Fruit fly (Drosophila melanogaster) whole organism, embryonic: ENCODE results near the gene CG10089.

Experiments used
- Abd-B ChIP-seq: fragments of 200-800 bp; sonication (Bioruptor generic); optimal IDR thresholded peaks from 2 replicates; lab custom pipeline; 2018; ENCODE audit warnings: missing biosample characterization, mild to moderate bottlenecking, missing genetic modification characterization, moderate library complexity
- Aef1 ChIP-seq: fragments of 200-800 bp; sonication (Bioruptor generic); IDR thresholded peaks from 3 replicates; pipeline ENCODE4 v1.3.6; 2022; ENCODE audit warnings: missing biosample characterization, missing genetic modification characterization
- Bgb ChIP-seq: fragments of 200-800 bp; sonication (Bioruptor generic); IDR thresholded peaks from 2 replicates; pipeline ENCODE4 v1.3.6; 2022; ENCODE audit warnings: missing biosample characterization, missing genetic modification characterization; ENCODE audit not compliant: partially characterized antibody
- BtbVII ChIP-seq: fragments of 200-800 bp; sonication (Bioruptor generic); optimal IDR thresholded peaks from 3 replicates; lab custom pipeline; 2017; ENCODE audit warnings: missing biosample characterization, mild to moderate bottlenecking, missing genetic modification characterization
- CG10959 ChIP-seq: fragments of 200-800 bp; sonication (Bioruptor generic); IDR thresholded peaks from 2 replicates; pipeline ENCODE4 v1.3.6; 2022; ENCODE audit warnings: missing biosample characterization, missing genetic modification characterization
- CG11723 ChIP-seq: fragments of 200-800 bp; sonication (Bioruptor generic); optimal IDR thresholded peaks from 2 replicates; lab custom pipeline; 2017; ENCODE audit warnings: missing biosample characterization, mild to moderate bottlenecking, missing genetic modification characterization
- CG12155 ChIP-seq: fragments of 200-800 bp; sonication (Bioruptor generic); optimal IDR thresholded peaks from 3 replicates; lab custom pipeline; 2016; ENCODE audit warnings: missing biosample characterization, missing genetic modification characterization
- CG1233 ChIP-seq: fragments of 200-800 bp; sonication (Bioruptor generic); optimal IDR thresholded peaks from 4 replicates; lab custom pipeline; 2018; ENCODE audit warnings: missing biosample characterization, mild to moderate bottlenecking, missing genetic modification characterization
- CG14050 ChIP-seq: fragments of 200-800 bp; sonication (Bioruptor generic); IDR thresholded peaks from 3 replicates; pipeline ENCODE4 v1.3.6; 2022; ENCODE audit warnings: missing biosample characterization, missing genetic modification characterization
- CG1603 ChIP-seq: fragments of 200-800 bp; sonication (Bioruptor generic); optimal IDR thresholded peaks from 2 replicates; lab custom pipeline; 2019; ENCODE audit warnings: missing biosample characterization, mild to moderate bottlenecking, missing genetic modification characterization, moderate library complexity
- CG2199 ChIP-seq: fragments of 200-800 bp; sonication (Bioruptor generic); IDR thresholded peaks from 3 replicates; pipeline ENCODE4 v1.3.6; 2022; ENCODE audit warnings: missing biosample characterization, missing genetic modification characterization
- CG31441 ChIP-seq: fragments of 200-800 bp; sonication (Bioruptor generic); IDR thresholded peaks from 2 replicates; pipeline ENCODE4 v1.3.6; 2022; ENCODE audit warnings: missing biosample characterization, missing genetic modification characterization
- CG3995 ChIP-seq: fragments of 200-800 bp; sonication (Bioruptor generic); optimal IDR thresholded peaks from 3 replicates; lab custom pipeline; 2016; ENCODE audit warnings: missing biosample characterization, missing genetic modification characterization
- CG6854 ChIP-seq: fragments of 200-800 bp; sonication (Bioruptor generic); optimal IDR thresholded peaks from 3 replicates; lab custom pipeline; 2017; ENCODE audit warnings: missing biosample characterization, mild to moderate bottlenecking, missing genetic modification characterization
- CG9797 ChIP-seq: fragments of 200-800 bp; sonication (Bioruptor generic); optimal IDR thresholded peaks from 3 replicates; lab custom pipeline; 2018; ENCODE audit warnings: missing biosample characterization, mild to moderate bottlenecking, missing genetic modification characterization
- Drgx ChIP-seq: fragments of 200-800 bp; sonication (Bioruptor generic); IDR thresholded peaks from 2 replicates; pipeline ENCODE4 v1.3.6; 2022; ENCODE audit warnings: missing biosample characterization, missing genetic modification characterization
- E2f1 ChIP-seq: fragments of 200-800 bp; sonication (Bioruptor generic); IDR thresholded peaks from 2 replicates; pipeline ENCODE4 v1.3.6; 2022; ENCODE audit warnings: missing biosample characterization, missing genetic modification characterization
- Fer1 ChIP-seq: fragments of 200-800 bp; sonication (Bioruptor generic); optimal IDR thresholded peaks from 2 replicates; lab custom pipeline; 2017; ENCODE audit warnings: missing biosample characterization, mild to moderate bottlenecking, missing genetic modification characterization
- GATAe ChIP-seq: fragments of 200-800 bp; sonication (Bioruptor generic); conservative IDR thresholded peaks from 2 replicates; pipeline ENCODE4 v1.3.6; 2022; ENCODE audit warnings: missing biosample characterization, missing genetic modification characterization
- Lpt ChIP-seq: fragments of >200 bp; optimal IDR thresholded peaks from 2 replicates; lab custom pipeline; 2018; ENCODE audit warnings: missing biosample characterization, missing genetic modification characterization
- NFAT ChIP-seq: fragments of 200-800 bp; sonication (Bioruptor generic); IDR thresholded peaks from 2 replicates; pipeline ENCODE4 v1.3.6; 2022; ENCODE audit warnings: missing biosample characterization, missing genetic modification characterization
- Nf-YB ChIP-seq: fragments of 200-800 bp; sonication (Bioruptor generic); optimal IDR thresholded peaks from 3 replicates; lab custom pipeline; 2019; ENCODE audit warnings: missing biosample characterization, mild to moderate bottlenecking, missing genetic modification characterization, moderate library complexity
- NfI ChIP-seq: fragments of 200-800 bp; sonication (Bioruptor generic); optimal IDR thresholded peaks from 3 replicates; lab custom pipeline; 2018; ENCODE audit warnings: missing biosample characterization, mild to moderate bottlenecking, missing genetic modification characterization, moderate library complexity
- Ssrp ChIP-seq: fragments of 200-800 bp; sonication (Bioruptor generic); optimal IDR thresholded peaks from 2 replicates; lab custom pipeline; 2018; ENCODE audit warnings: missing biosample characterization, mild to moderate bottlenecking, missing genetic modification characterization, moderate library complexity
- Usf ChIP-seq: fragments of 200-800 bp; sonication (Bioruptor generic); optimal IDR thresholded peaks from 2 replicates; lab custom pipeline; 2017; ENCODE audit warnings: missing genotype, missing biosample characterization, missing genetic modification characterization
- Xrp1 ChIP-seq: fragments of 200-800 bp; sonication (Bioruptor generic); IDR thresholded peaks from 2 replicates; pipeline ENCODE4 v1.3.6; 2022; ENCODE audit warnings: missing biosample characterization, missing genetic modification characterization
- ara ChIP-seq: fragments of 200-800 bp; sonication (Bioruptor generic); IDR thresholded peaks from 2 replicates; pipeline ENCODE4 v1.3.6; 2022; ENCODE audit warnings: missing biosample characterization, missing genetic modification characterization
- ash1 ChIP-seq: fragments of 200-800 bp; sonication (Bioruptor generic); optimal IDR thresholded peaks from 2 replicates; lab custom pipeline; 2018; ENCODE audit warnings: missing biosample characterization, mild to moderate bottlenecking, missing genetic modification characterization
- cas ChIP-seq: fragments of 200-800 bp; sonication (Bioruptor generic); IDR thresholded peaks from 2 replicates; pipeline ENCODE4 v1.3.6; 2022; ENCODE audit warnings: missing biosample characterization, missing genetic modification characterization
- crol ChIP-seq: fragments of 200-800 bp; sonication (Bioruptor generic); IDR thresholded peaks from 2 replicates; pipeline ENCODE4 v1.3.6; 2022; ENCODE audit warnings: missing biosample characterization, missing genetic modification characterization
- dati ChIP-seq: fragments of 200-800 bp; sonication (Bioruptor generic); IDR thresholded peaks from 2 replicates; pipeline ENCODE4 v1.3.6; 2022; ENCODE audit warnings: missing biosample characterization, missing genetic modification characterization
- ems ChIP-seq: fragments of 200-800 bp; sonication (Bioruptor generic); optimal IDR thresholded peaks from 3 replicates; lab custom pipeline; 2016; ENCODE audit warnings: missing biosample characterization, missing genetic modification characterization
- esg ChIP-seq: fragments of 200-800 bp; sonication (Bioruptor generic); conservative IDR thresholded peaks from 2 replicates; pipeline ENCODE4 v1.3.6; 2022; ENCODE audit warnings: missing biosample characterization, missing genetic modification characterization
- eve ChIP-seq, 2 experiments: fragments of >200 bp; optimal IDR thresholded peaks; 2 replicates each; lab custom pipeline; 2017; ENCODE audit warnings: missing biosample characterization in 2 of 2, missing genetic modification characterization in 2 of 2
- gro ChIP-seq: fragments of 200-800 bp; sonication (Bioruptor generic); optimal IDR thresholded peaks from 2 replicates; lab custom pipeline; 2016; ENCODE audit warnings: missing biosample characterization, missing genetic modification characterization
- hbn ChIP-seq: fragments of 200-800 bp; sonication (Bioruptor generic); IDR thresholded peaks from 2 replicates; pipeline ENCODE4 v1.3.6; 2022; ENCODE audit warnings: missing biosample characterization, missing genetic modification characterization; ENCODE audit not compliant: partially characterized antibody
- hth ChIP-seq: fragments of >200 bp; optimal IDR thresholded peaks from 2 replicates; lab custom pipeline; 2017; ENCODE audit warnings: inconsistent platforms
- klu ChIP-seq: fragments of 200-800 bp; sonication (Bioruptor generic); IDR thresholded peaks from 2 replicates; pipeline ENCODE4 v1.3.6; 2022; ENCODE audit warnings: missing biosample characterization, missing genetic modification characterization
- lov ChIP-seq, 2 experiments: fragments of 200-800 bp in 1 of 2; fragments of >200 bp in 1 of 2; sonication (Bioruptor generic) in 1 of 2; IDR thresholded peaks in 1 of 2; optimal IDR thresholded peaks in 1 of 2; 2 replicates in 1 of 2; 3 replicates in 1 of 2; pipeline versions ENCODE4 v1.3.6 to Lab custom; 2017 to 2022; ENCODE audit warnings: missing biosample characterization in 1 of 2, missing genetic modification characterization in 1 of 2
- mirr ChIP-seq: fragments of 200-800 bp; sonication (Bioruptor generic); optimal IDR thresholded peaks from 3 replicates; lab custom pipeline; 2018; ENCODE audit warnings: missing biosample characterization, mild to moderate bottlenecking, missing genetic modification characterization
- oc ChIP-seq: fragments of 200-800 bp; sonication (Bioruptor generic); optimal IDR thresholded peaks from 2 replicates; lab custom pipeline; 2018; ENCODE audit warnings: missing biosample characterization, mild to moderate bottlenecking, missing genetic modification characterization, moderate library complexity
- pita ChIP-seq: fragments of 200-800 bp; sonication (Bioruptor generic); optimal IDR thresholded peaks from 2 replicates; lab custom pipeline; 2017; ENCODE audit warnings: missing biosample characterization, mild to moderate bottlenecking, missing genetic modification characterization
- psq ChIP-seq: fragments of 200-800 bp; sonication (Bioruptor generic); optimal IDR thresholded peaks from 2 replicates; lab custom pipeline; 2017; ENCODE audit warnings: missing biosample characterization, missing genetic modification characterization
- row ChIP-seq: fragments of 200-800 bp; sonication (Bioruptor generic); IDR thresholded peaks from 3 replicates; pipeline ENCODE4 v1.3.6; 2022; ENCODE audit warnings: missing biosample characterization, missing genetic modification characterization
- sim ChIP-seq: fragments of 200-800 bp; sonication (Bioruptor generic); IDR thresholded peaks from 2 replicates; pipeline ENCODE4 v1.3.6; 2022; ENCODE audit warnings: missing biosample characterization, missing genetic modification characterization
- sisA ChIP-seq: fragments of 200-800 bp; sonication (Bioruptor generic); IDR thresholded peaks from 2 replicates; pipeline ENCODE4 v1.3.6; 2022; ENCODE audit warnings: missing biosample characterization, missing genetic modification characterization
- tap ChIP-seq: fragments of 200-800 bp; optimal IDR thresholded peaks from 3 replicates; lab custom pipeline; 2019; ENCODE audit warnings: missing biosample characterization, mild to moderate bottlenecking, missing genetic modification characterization, moderate library complexity
- tgo ChIP-seq: fragments of 200-800 bp; sonication (Bioruptor generic); IDR thresholded peaks from 3 replicates; pipeline ENCODE4 v1.3.6; 2022; ENCODE audit warnings: missing biosample characterization, missing genetic modification characterization
- tin ChIP-seq: fragments of 200-800 bp; sonication (Bioruptor generic); optimal IDR thresholded peaks from 3 replicates; lab custom pipeline; 2016; ENCODE audit warnings: missing biosample characterization, missing genetic modification characterization
- tio ChIP-seq: fragments of 200-800 bp; sonication (Bioruptor generic); optimal IDR thresholded peaks from 2 replicates; lab custom pipeline; 2017; ENCODE audit warnings: missing biosample characterization, missing genetic modification characterization, inconsistent platforms
- vvl ChIP-seq: fragments of 200-800 bp; sonication (Bioruptor generic); IDR thresholded peaks from 2 replicates; pipeline ENCODE4 v1.3.6; 2022; ENCODE audit warnings: missing biosample characterization, missing genetic modification characterization
- zfh2 ChIP-seq: fragments of 200-800 bp; sonication (Bioruptor generic); optimal IDR thresholded peaks from 2 replicates; lab custom pipeline; 2016; ENCODE audit warnings: missing biosample characterization, missing genetic modification characterization

CG10089 gene

DNA sequence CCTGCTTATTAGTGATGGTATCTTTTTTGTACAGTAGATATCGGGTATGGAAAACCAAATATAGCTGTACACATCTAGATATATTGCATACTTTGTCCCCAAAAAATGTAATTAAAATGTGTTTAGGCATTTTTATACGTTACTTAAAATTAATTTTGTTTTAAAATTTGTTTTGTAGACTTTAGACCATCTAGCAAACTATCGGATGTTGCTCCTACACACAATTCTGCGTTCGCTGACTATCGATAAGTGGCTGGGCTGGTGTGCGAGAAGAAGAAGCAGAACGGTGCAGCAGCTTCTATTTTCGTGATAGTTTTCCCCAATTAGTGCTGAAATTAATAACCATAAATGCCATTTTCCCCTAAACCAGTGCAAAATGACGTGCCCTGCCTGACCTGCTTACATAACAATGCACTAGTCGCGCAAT lies 38.5 kb upstream of the CG10089 start, which contains the start of the genes Vps36 and Liprin-beta (continued):
- TF ChIP-seq gro (GFP tag; lab: Kevin White, UChicago) (no peak), cas (peak; percentile 77), crol (GFP tag; lab: Robert Waterston, UW) (no peak), sisA (GFP tag; lab: Robert Waterston, UW) (peak; percentile 93), CG14050 (GFP tag; lab: Robert Waterston, UW) (peak; percentile 76), Drgx (peak; percentile 71), eve (GFP tag; optimal IDR thresholded peaks at IDR 0.05; lab: Kevin White, UChicago) (peak in 1 of 2 experiments; percentile 66), tio (GFP tag; lab: Kevin White, UChicago) (no peak), tgo (GFP tag; lab: Robert Waterston, UW) (peak; percentile 87), oc (tag; lab: Kevin White, UChicago) (no peak), vvl (peak; percentile 86), hbn (GFP tag; lab: Robert Waterston, UW) (peak; percentile 94), CG12155 (GFP tag; lab: Kevin White, UChicago) (peak; percentile 89), CG6854 (GFP tag; lab: Kevin White, UChicago) (no peak), tap (tag; lab: Kevin White, UChicago) (no peak), dati (peak; percentile 46; the same call in 1 of the 2 replicates), Usf (GFP tag; lab: Kevin White, UChicago) (peak; percentile 77), NFAT (GFP tag; lab: Robert Waterston, UW) (peak; percentile 76), row (GFP tag; lab: Robert Waterston, UW) (peak; percentile 98), NfI (no peak), ara (GFP tag; lab: Robert Waterston, UW) (peak; percentile 63; the same call in 1 of the 2 replicates), Aef1 (peak; percentile 93), Fer1 (GFP tag; lab: Kevin White, UChicago) (no peak), Nf-YB (peak; percentile 62), CG1603 (tag; lab: Kevin White, UChicago) (no peak), CG3995 (GFP tag; lab: Kevin White, UChicago) (peak; percentile 84), GATAe (GFP tag; lab: Robert Waterston, UW) (peak; percentile 61; the same call in 1 of the 2 replicates), Lpt (no peak), Bgb (GFP tag; lab: Robert Waterston, UW) (peak; percentile 92), CG2199 (GFP tag; lab: Robert Waterston, UW) (0 out of 3 replicates have a peak, but pooled peaks have one; percentile 62), ems (peak; percentile 77), hth (lab: Kevin White, UChicago) (no peak), pita (GFP tag; lab: Kevin White, UChicago) (no peak), Xrp1 (GFP tag; lab: Robert Waterston, UW) (peak; percentile 86), ash1 (no peak), CG9797 (GFP tag; lab: Kevin White, UChicago) (peak; percentile 59), Ssrp (tag; lab: Kevin White, UChicago) (peak; percentile 88), Abd-B (peak; percentile 91), CG10959 (peak; percentile 75), psq (GFP tag; lab: Kevin White, UChicago) (peak; percentile 75), E2f1 (peak; percentile 85), CG11723 (GFP tag; lab: Kevin White, UChicago) (no peak), lov (optimal IDR thresholded peaks at IDR 0.05; lab: Kevin White, UChicago) (no peak), lov (GFP tag; IDR thresholded peaks at IDR 0.05; lab: Robert Waterston, UW) (no peak), sim (GFP tag; lab: Robert Waterston, UW) (no peak), mirr (GFP tag; lab: Kevin White, UChicago) (no peak), tin (GFP tag; lab: Kevin White, UChicago) (peak; percentile 89), CG31441 (no peak), esg (peak; percentile 87), BtbVII (no peak), CG1233 (peak; percentile 76), zfh2 (GFP tag; lab: Kevin White, UChicago) (peak; percentile 96), klu (GFP tag; lab: Robert Waterston, UW) (peak; percentile 80)
